Worm (Caenorhabditis elegans): ENCODE results near the gene cest-28.

Gene cest-28

DNA sequence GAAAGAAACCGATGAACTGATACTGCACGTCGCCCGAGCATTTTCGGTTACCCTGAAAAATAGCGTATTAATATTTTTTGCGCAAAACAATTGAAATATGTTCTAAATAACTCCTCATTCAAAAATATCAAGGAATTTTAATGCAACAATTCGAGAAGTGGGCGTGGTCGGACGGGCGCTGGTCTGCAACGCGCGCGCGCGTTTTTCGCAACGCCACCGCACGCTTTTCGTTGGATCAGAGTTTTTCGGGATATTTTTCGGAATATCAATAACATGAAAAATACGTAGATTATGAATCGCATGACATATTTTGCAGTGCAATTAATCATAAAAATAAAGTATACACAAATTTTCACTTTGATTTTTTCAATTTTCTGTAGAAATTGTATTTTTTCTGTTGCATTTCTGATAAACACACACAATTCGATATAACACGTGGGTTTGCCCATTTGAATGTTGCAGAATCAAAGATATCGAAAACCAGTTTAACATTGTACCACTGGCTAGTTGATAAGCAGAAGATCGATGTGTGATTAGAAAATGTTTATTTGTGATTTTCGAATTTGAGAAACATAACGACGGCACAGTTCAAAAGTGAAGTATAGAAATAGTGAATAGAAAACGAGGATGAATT lies 39.5 kb downstream of the cest-28 start, which contains the start of gene dlst-1 (continued):
- TF ChIP-seq tlp-1 (tag; optimal IDR thresholded peaks at IDR 0.05) (no peak), nhr-71 (tag; optimal IDR thresholded peaks at IDR 0.05) (peak; percentile 66), Y116A8C.19 (tag; optimal IDR thresholded peaks at IDR 0.05; ENCODE audit: borderline replicate concordance) (no peak), nhr-237 (tag; optimal IDR thresholded peaks at IDR 0.05) (no peak), nhr-47 (tag; optimal IDR thresholded peaks at IDR 0.05) (peak; percentile 68), elt-2 (tag; optimal IDR thresholded peaks at IDR 0.05) (no peak), ets-5 (GFP tag; IDR thresholded peaks at IDR 0.05) (no peak), pag-3 (tag; optimal IDR thresholded peaks at IDR 0.05; ENCODE audit: borderline replicate concordance, insufficient read depth) (no peak), fos-1 (tag; optimal IDR thresholded peaks at IDR 0.05) (no peak), lin-14 (GFP tag; optimal IDR thresholded peaks at IDR 0.05) (peak; percentile 54), sptf-1 (tag; optimal IDR thresholded peaks at IDR 0.05) (no peak), mab-9 (GFP tag; IDR thresholded peaks at IDR 0.05) (no peak), snu-23 (GFP tag; optimal IDR thresholded peaks at IDR 0.05) (peak; percentile 65), hpl-2 (GFP tag; optimal IDR thresholded peaks at IDR 0.05) (no peak), egl-27 (tag; optimal IDR thresholded peaks at IDR 0.05) (no peak), irx-1 (tag; optimal IDR thresholded peaks at IDR 0.05) (peak; percentile 48), efl-3 (GFP tag; optimal IDR thresholded peaks at IDR 0.05) (no peak), F16B12.6 (tag; optimal IDR thresholded peaks at IDR 0.05) (no peak), C04F5.9 (tag; optimal IDR thresholded peaks at IDR 0.05) (no peak), lin-39 (tag; optimal IDR thresholded peaks at IDR 0.05) (no peak), blmp-1 (tag; optimal IDR thresholded peaks at IDR 0.05) (peak; percentile 0), grh-1 (GFP tag; IDR thresholded peaks at IDR 0.05) (peak; percentile 44), dsc-1 (tag; optimal IDR thresholded peaks at IDR 0.05) (peak; percentile 38), ceh-8 (GFP tag; optimal IDR thresholded peaks at IDR 0.05) (no peak), ztf-11 (tag; optimal IDR thresholded peaks at IDR 0.05) (peak in 1 of 2 experiments; percentile 12), lir-3 (tag; optimal IDR thresholded peaks at IDR 0.05; ENCODE audit: poor library complexity) (no peak), rnt-1 (tag; optimal IDR thresholded peaks at IDR 0.05) (peak; percentile 69), egl-13 (tag; optimal IDR thresholded peaks at IDR 0.05) (no peak), nhr-84 (tag; optimal IDR thresholded peaks at IDR 0.05) (no peak), unc-86 (tag; optimal IDR thresholded peaks at IDR 0.05) (peak; percentile 36), jun-1 (tag; optimal IDR thresholded peaks at IDR 0.05) (peak; percentile 1), ceh-88 (GFP tag; IDR thresholded peaks at IDR 0.05) (no peak), nhr-12 (tag; optimal IDR thresholded peaks at IDR 0.05) (no peak), nhr-85 (tag) (peak; percentile 80), aly-2 (tag; optimal IDR thresholded peaks at IDR 0.05) (peak; percentile 22), ama-1 (optimal IDR thresholded peaks at IDR 0.05) (peak; percentile 27), ces-1 (GFP tag; optimal IDR thresholded peaks at IDR 0.05) (no peak), nhr-28 (tag; optimal IDR thresholded peaks at IDR 0.05) (no peak)

DNA sequence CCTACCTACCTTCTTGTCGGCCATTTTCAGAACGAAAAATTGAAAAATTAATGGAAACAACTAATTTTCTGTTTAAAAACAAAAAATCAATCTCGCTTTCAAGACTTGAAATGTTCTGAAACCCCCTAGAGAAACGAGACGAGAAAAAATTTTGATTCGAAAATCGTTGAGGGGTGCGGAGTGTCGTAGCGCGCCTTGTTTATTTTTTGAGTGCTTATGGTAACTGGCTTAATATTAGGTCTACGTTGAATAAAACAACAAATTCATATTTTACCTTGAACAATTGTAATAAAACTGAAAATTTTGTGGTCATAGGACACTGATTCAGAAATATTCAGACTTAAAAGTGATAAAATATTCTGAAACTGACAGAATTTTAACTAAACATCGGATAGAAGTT lies 40.8 kb downstream of the cest-28 start, which contains the start of gene sna-1:
Gene sna-1 (minus strand): TSS at position 218 of the 400 bp plus-strand sequence.
- TF ChIP-seq fkh-10 (GFP tag; optimal IDR thresholded peaks at IDR 0.05) (no peak), unc-62 (GFP tag; optimal IDR thresholded peaks at IDR 0.05) (no peak), vab-15 (tag; optimal IDR thresholded peaks at IDR 0.05) (no peak), efl-1 (optimal IDR thresholded peaks at IDR 0.05) (peak in 1 of 2 experiments; percentile 6), efl-1 (GFP tag; optimal IDR thresholded peaks at IDR 0.05 in 1 of 2) (peak; percentile 4 to 66), mep-1 (tag; optimal IDR thresholded peaks at IDR 0.05) (no peak), nhr-90 (tag; optimal IDR thresholded peaks at IDR 0.05; ENCODE audit: poor library complexity) (no peak), nhr-28 (tag; optimal IDR thresholded peaks at IDR 0.05) (no peak), elt-3 (tag; optimal IDR thresholded peaks at IDR 0.05) (no peak), hpl-2 (GFP tag; optimal IDR thresholded peaks at IDR 0.05) (no peak), lin-15B (tag; optimal IDR thresholded peaks at IDR 0.05) (peak; percentile 20), ceh-63 (GFP tag; optimal IDR thresholded peaks at IDR 0.05) (no peak), aha-1 (tag; optimal IDR thresholded peaks at IDR 0.05) (no peak), sptf-1 (tag; optimal IDR thresholded peaks at IDR 0.05) (no peak), nhr-76 (tag; optimal IDR thresholded peaks at IDR 0.05) (no peak), ztf-11 (tag; optimal IDR thresholded peaks at IDR 0.05) (no peak), pag-3 (tag; optimal IDR thresholded peaks at IDR 0.05; ENCODE audit: borderline replicate concordance, insufficient read depth) (no peak), lsy-2 (tag; optimal IDR thresholded peaks at IDR 0.05) (peak in 1 of 2 experiments; percentile 44), dpl-1 (GFP tag; optimal IDR thresholded peaks at IDR 0.05) (peak in 1 of 3 experiments; percentile 24), ceh-90 (tag; optimal IDR thresholded peaks at IDR 0.05) (no peak)
